Fruit fly (Drosophila melanogaster) whole organism, embryonic: ENCODE measurements around the gene Ssl2.
A peak's percentile ranks its signal among the peaks of the same experiment; 100 is the strongest.

ENCODE experiments used
- CG13624 ChIP-seq: fragments of 200-800 bp; sonication (Bioruptor generic); optimal IDR thresholded peaks from 2 replicates; lab custom pipeline; 2016; ENCODE audit warnings: missing biosample characterization, missing genetic modification characterization
- H15 ChIP-seq: fragments of 200-800 bp; sonication (Bioruptor generic); IDR thresholded peaks from 3 replicates; pipeline ENCODE4 v1.3.6; 2022; ENCODE audit warnings: missing biosample characterization, missing genetic modification characterization
- Hr51 ChIP-seq, 2 experiments: fragments of 200-800 bp; sonication (Bioruptor generic); optimal IDR thresholded peaks; 2 replicates in 1 of 2; 3 replicates in 1 of 2; lab custom pipeline; 2016 to 2018; ENCODE audit warnings: missing biosample characterization in 2 of 2, missing genetic modification characterization in 2 of 2, mild to moderate bottlenecking in 1 of 2, moderate library complexity in 1 of 2
- br ChIP-seq: fragments of >200 bp; optimal IDR thresholded peaks from 2 replicates; lab custom pipeline; 2017
- dan ChIP-seq: fragments of 200-800 bp; sonication (Bioruptor generic); IDR thresholded peaks from 2 replicates; pipeline ENCODE4 v1.3.6; 2022; ENCODE audit warnings: missing biosample characterization, missing genetic modification characterization
- dati ChIP-seq: fragments of 200-800 bp; sonication (Bioruptor generic); IDR thresholded peaks from 2 replicates; pipeline ENCODE4 v1.3.6; 2022; ENCODE audit warnings: missing biosample characterization, missing genetic modification characterization
- disco-r ChIP-seq: fragments of 200-800 bp; sonication (Bioruptor generic); optimal IDR thresholded peaks from 2 replicates; lab custom pipeline; 2016; ENCODE audit warnings: missing biosample characterization, missing genetic modification characterization
- fd3F ChIP-seq: fragments of 200-800 bp; sonication (Bioruptor generic); optimal IDR thresholded peaks from 2 replicates; lab custom pipeline; 2018; ENCODE audit warnings: missing biosample characterization, mild to moderate bottlenecking, missing genetic modification characterization, moderate library complexity
- kni ChIP-seq: fragments of 200-800 bp; sonication (Bioruptor generic); optimal IDR thresholded peaks from 3 replicates; lab custom pipeline; 2017; ENCODE audit warnings: mild to moderate bottlenecking, missing biosample characterization, missing genetic modification reagents, missing genetic modification characterization
- pzg ChIP-seq: fragments of 200-800 bp; sonication (Bioruptor generic); optimal IDR thresholded peaks from 3 replicates; lab custom pipeline; 2018; ENCODE audit warnings: missing biosample characterization, mild to moderate bottlenecking, missing genetic modification characterization, moderate library complexity

- TF ChIP-seq pzg (GFP tag; lab: Kevin White, UChicago): no peak
- no peak for TF ChIP-seq CG13624 (GFP tag; lab: Kevin White, UChicago)
- no peak for TF ChIP-seq fd3F
- peak; percentile 97 for TF ChIP-seq kni (GFP tag; lab: Kevin White, UChicago)
- no peak for TF ChIP-seq Hr51 (GFP tag; optimal IDR thresholded peaks at IDR 0.05; lab: Kevin White, UChicago)
- TF ChIP-seq dati (GFP tag; lab: Robert Waterston, UW): no peak
- no peak for TF ChIP-seq disco-r (GFP tag; lab: Kevin White, UChicago)
- no peak for TF ChIP-seq dan (GFP tag; lab: Robert Waterston, UW)
- TF ChIP-seq H15 (GFP tag; lab: Robert Waterston, UW): no peak
- TF ChIP-seq br (lab: Kevin White, UChicago): no peak
These were observed 41.7 kb upstream of the Ssl2 start for dm6 chr3R:29074001-29074609.
